Fruit fly (Drosophila melanogaster) whole organism, embryonic: Measurements from ENCODE around the gene Lrch.

Experiments
- Ada2b ChIP-seq: fragments of 200-800 bp; sonication (Bioruptor generic); IDR thresholded peaks from 2 replicates; pipeline ENCODE4 v1.3.6; 2022; ENCODE audit warnings: missing biosample characterization, missing genetic modification characterization
- Atf6 ChIP-seq: fragments of 200-800 bp; sonication (Bioruptor generic); IDR thresholded peaks from 2 replicates; pipeline ENCODE4 v1.3.6; 2022; ENCODE audit warnings: missing biosample characterization, missing genetic modification characterization
- BEAF-32 ChIP-seq: fragments of 200-800 bp; sonication (Bioruptor generic); optimal IDR thresholded peaks from 3 replicates; lab custom pipeline; 2017; ENCODE audit warnings: missing biosample characterization, missing genetic modification characterization, mild to moderate bottlenecking, moderate library complexity, missing genetic modification reagents
- Bdp1 ChIP-seq: fragments of 200-800 bp; sonication (Bioruptor generic); optimal IDR thresholded peaks from 3 replicates; lab custom pipeline; 2016; ENCODE audit warnings: missing biosample characterization, missing genetic modification characterization
- CG10267 ChIP-seq: fragments of 200-800 bp; sonication (Bioruptor generic); optimal IDR thresholded peaks from 2 replicates; lab custom pipeline; 2018; ENCODE audit warnings: missing biosample characterization, mild to moderate bottlenecking, missing genetic modification characterization, moderate library complexity
- CG10366 ChIP-seq: fragments of 200-800 bp; sonication (Bioruptor generic); IDR thresholded peaks from 2 replicates; pipeline ENCODE4 v1.3.6; 2022; ENCODE audit warnings: missing biosample characterization, missing genetic modification characterization
- CG10959 ChIP-seq: fragments of 200-800 bp; sonication (Bioruptor generic); IDR thresholded peaks from 2 replicates; pipeline ENCODE4 v1.3.6; 2022; ENCODE audit warnings: missing biosample characterization, missing genetic modification characterization
- CG13123 ChIP-seq: fragments of 200-800 bp; sonication (Bioruptor generic); optimal IDR thresholded peaks from 2 replicates; lab custom pipeline; 2016; ENCODE audit warnings: missing biosample characterization, missing genetic modification characterization
- CG17829 ChIP-seq: fragments of 200-800 bp; optimal IDR thresholded peaks from 2 replicates; lab custom pipeline; 2019; ENCODE audit warnings: missing biosample characterization, mild to moderate bottlenecking, missing genetic modification characterization, moderate library complexity
- CG18011 ChIP-seq: fragments of 200-800 bp; sonication (Bioruptor generic); optimal IDR thresholded peaks from 2 replicates; lab custom pipeline; 2017; ENCODE audit warnings: missing biosample characterization, missing genetic modification characterization, mild to moderate bottlenecking, moderate library complexity, missing genotype
- CG18599 ChIP-seq: fragments of 200-800 bp; sonication (Bioruptor generic); optimal IDR thresholded peaks from 3 replicates; lab custom pipeline; 2017; ENCODE audit warnings: missing biosample characterization, missing genetic modification characterization, mild to moderate bottlenecking, moderate library complexity, missing genetic modification reagents
- CG18619 ChIP-seq: fragments of 200-800 bp; sonication (Bioruptor generic); optimal IDR thresholded peaks from 3 replicates; lab custom pipeline; 2017; ENCODE audit warnings: missing biosample characterization, mild to moderate bottlenecking, missing genetic modification characterization
- CG2116 ChIP-seq: fragments of 200-800 bp; sonication (Bioruptor generic); optimal IDR thresholded peaks from 3 replicates; lab custom pipeline; 2018; ENCODE audit warnings: missing biosample characterization, mild to moderate bottlenecking, missing genetic modification characterization
- CG2120 ChIP-seq: fragments of 200-800 bp; sonication (Bioruptor generic); optimal IDR thresholded peaks from 3 replicates; lab custom pipeline; 2016; ENCODE audit warnings: missing biosample characterization, missing genetic modification characterization
- CG2199 ChIP-seq: fragments of 200-800 bp; sonication (Bioruptor generic); IDR thresholded peaks from 3 replicates; pipeline ENCODE4 v1.3.6; 2022; ENCODE audit warnings: missing biosample characterization, missing genetic modification characterization
- CG2678 ChIP-seq: fragments of 200-800 bp; sonication (Bioruptor generic); optimal IDR thresholded peaks from 3 replicates; lab custom pipeline; 2019; ENCODE audit warnings: missing biosample characterization, mild to moderate bottlenecking, missing genetic modification characterization, moderate library complexity
- CG33213 ChIP-seq: fragments of 200-800 bp; sonication (Bioruptor generic); optimal IDR thresholded peaks from 3 replicates; lab custom pipeline; 2016; ENCODE audit warnings: missing biosample characterization, missing genetic modification characterization
- CG34422 ChIP-seq: fragments of 200-800 bp; sonication (Bioruptor generic); IDR thresholded peaks from 3 replicates; pipeline ENCODE4 v1.3.6; 2022; ENCODE audit warnings: missing biosample characterization, missing genetic modification characterization
- CG5180 ChIP-seq: fragments of 200-800 bp; sonication (Bioruptor generic); optimal IDR thresholded peaks from 3 replicates; lab custom pipeline; 2017; ENCODE audit warnings: missing biosample characterization, missing genetic modification characterization, mild to moderate bottlenecking, moderate library complexity, missing genetic modification reagents
- CG6765 ChIP-seq: fragments of 200-800 bp; sonication (Bioruptor generic); optimal IDR thresholded peaks from 3 replicates; lab custom pipeline; 2017; ENCODE audit warnings: missing biosample characterization, mild to moderate bottlenecking, missing genetic modification characterization
- CG6791 ChIP-seq: fragments of 200-800 bp; sonication (Bioruptor generic); IDR thresholded peaks from 3 replicates; pipeline ENCODE4 v1.3.6; 2022; ENCODE audit warnings: missing biosample characterization, missing genetic modification characterization; ENCODE audit not compliant: partially characterized antibody
- CG7556 ChIP-seq: fragments of 200-800 bp; sonication (Bioruptor generic); optimal IDR thresholded peaks from 2 replicates; lab custom pipeline; 2017; ENCODE audit warnings: missing biosample characterization, mild to moderate bottlenecking, missing genetic modification characterization
- CG7839 ChIP-seq: fragments of 200-800 bp; sonication (Bioruptor generic); optimal IDR thresholded peaks from 3 replicates; lab custom pipeline; 2018; ENCODE audit warnings: missing biosample characterization, mild to moderate bottlenecking, missing genetic modification characterization, moderate library complexity
- CG8359 ChIP-seq: fragments of 200-800 bp; sonication (Bioruptor generic); optimal IDR thresholded peaks from 2 replicates; lab custom pipeline; 2017; ENCODE audit warnings: missing biosample characterization, mild to moderate bottlenecking, missing genetic modification characterization, borderline replicate concordance
- CG8388 ChIP-seq: fragments of 200-800 bp; sonication (Bioruptor generic); optimal IDR thresholded peaks from 2 replicates; lab custom pipeline; 2019; ENCODE audit warnings: missing biosample characterization, mild to moderate bottlenecking, missing genetic modification characterization, moderate library complexity
- CG8765 ChIP-seq: fragments of 200-800 bp; sonication (Bioruptor generic); IDR thresholded peaks from 2 replicates; pipeline ENCODE4 v1.3.6; 2022; ENCODE audit warnings: missing biosample characterization, missing genetic modification characterization
- CG9797 ChIP-seq: fragments of 200-800 bp; sonication (Bioruptor generic); optimal IDR thresholded peaks from 3 replicates; lab custom pipeline; 2018; ENCODE audit warnings: missing biosample characterization, mild to moderate bottlenecking, missing genetic modification characterization
- D19B ChIP-seq: fragments of 200-800 bp; sonication (Bioruptor generic); optimal IDR thresholded peaks from 2 replicates; lab custom pipeline; 2017; ENCODE audit warnings: missing biosample characterization, mild to moderate bottlenecking, missing genetic modification characterization
- Elba2 ChIP-seq: fragments of 200-800 bp; sonication (Bioruptor generic); optimal IDR thresholded peaks from 3 replicates; lab custom pipeline; 2016; ENCODE audit warnings: missing biosample characterization, missing genetic modification characterization
- Ets65A ChIP-seq: fragments of 200-800 bp; sonication (Bioruptor generic); peaks from one replicate; lab custom pipeline; 2016; ENCODE audit warnings: missing biosample characterization, missing genetic modification characterization
- Gsc ChIP-seq: fragments of 200-800 bp; sonication (Bioruptor generic); IDR thresholded peaks from 2 replicates; pipeline ENCODE4 v1.3.6; 2022; ENCODE audit warnings: missing biosample characterization, missing genetic modification characterization
- Hmr ChIP-seq: fragments of 200-800 bp; sonication (Bioruptor generic); optimal IDR thresholded peaks from 3 replicates; lab custom pipeline; 2017; ENCODE audit warnings: mild to moderate bottlenecking, missing biosample characterization, missing genetic modification reagents, missing genetic modification characterization
- MESR4 ChIP-seq: fragments of 200-800 bp; sonication (Bioruptor generic); optimal IDR thresholded peaks from 2 replicates; lab custom pipeline; 2018; ENCODE audit warnings: missing biosample characterization, mild to moderate bottlenecking, missing genetic modification characterization, moderate library complexity
- Nf-YC ChIP-seq: fragments of 200-800 bp; optimal IDR thresholded peaks from 3 replicates; lab custom pipeline; 2019; ENCODE audit warnings: missing biosample characterization, mild to moderate bottlenecking, missing genetic modification characterization, moderate library complexity
- PHDP ChIP-seq: fragments of 200-800 bp; sonication (Bioruptor generic); optimal IDR thresholded peaks from 3 replicates; lab custom pipeline; 2018; ENCODE audit warnings: missing biosample characterization, mild to moderate bottlenecking, missing genetic modification characterization, moderate library complexity
- Ravus ChIP-seq: fragments of 200-800 bp; sonication (Bioruptor generic); IDR thresholded peaks from 2 replicates; pipeline ENCODE4 v1.3.6; 2022; ENCODE audit warnings: missing biosample characterization, missing genetic modification characterization
- Rx ChIP-seq: fragments of 200-800 bp; sonication (Bioruptor generic); IDR thresholded peaks from 2 replicates; pipeline ENCODE4 v1.3.6; 2022; ENCODE audit warnings: missing biosample characterization, missing genetic modification characterization
- Sox102F ChIP-seq: fragments of 200-800 bp; sonication (Bioruptor generic); optimal IDR thresholded peaks from 2 replicates; lab custom pipeline; 2018; ENCODE audit warnings: missing biosample characterization, mild to moderate bottlenecking, missing genetic modification characterization, moderate library complexity
- bbx ChIP-seq: fragments of 200-800 bp; sonication (Bioruptor generic); IDR thresholded peaks from 2 replicates; pipeline ENCODE4 v1.3.6; 2022; ENCODE audit warnings: missing biosample characterization, missing genetic modification characterization; ENCODE audit not compliant: partially characterized antibody
- cas ChIP-seq: fragments of 200-800 bp; sonication (Bioruptor generic); IDR thresholded peaks from 2 replicates; pipeline ENCODE4 v1.3.6; 2022; ENCODE audit warnings: missing biosample characterization, missing genetic modification characterization
- caup ChIP-seq: fragments of 200-800 bp; sonication (Bioruptor generic); optimal IDR thresholded peaks from 3 replicates; lab custom pipeline; 2017; ENCODE audit warnings: missing biosample characterization, mild to moderate bottlenecking, missing genetic modification characterization, moderate library complexity; ENCODE audit not compliant: severe bottlenecking
- dysf ChIP-seq: fragments of 200-800 bp; sonication (Bioruptor generic); IDR thresholded peaks from 3 replicates; pipeline ENCODE4 v1.3.6; 2022; ENCODE audit warnings: missing biosample characterization, missing genetic modification characterization
- klu ChIP-seq: fragments of 200-800 bp; sonication (Bioruptor generic); IDR thresholded peaks from 2 replicates; pipeline ENCODE4 v1.3.6; 2022; ENCODE audit warnings: missing biosample characterization, missing genetic modification characterization
- knrl ChIP-seq: fragments of 200-800 bp; sonication (Bioruptor generic); IDR thresholded peaks from 3 replicates; pipeline ENCODE4 v1.3.6; 2022; ENCODE audit warnings: missing biosample characterization, missing genetic modification characterization; ENCODE audit not compliant: partially characterized antibody
- nau ChIP-seq: fragments of 200-800 bp; sonication (Bioruptor generic); optimal IDR thresholded peaks from 3 replicates; lab custom pipeline; 2017; ENCODE audit warnings: missing biosample characterization, mild to moderate bottlenecking, missing genetic modification characterization, missing genetic modification reagents
- row ChIP-seq: fragments of 200-800 bp; sonication (Bioruptor generic); IDR thresholded peaks from 3 replicates; pipeline ENCODE4 v1.3.6; 2022; ENCODE audit warnings: missing biosample characterization, missing genetic modification characterization
- sr ChIP-seq: fragments of 200-800 bp; sonication (Bioruptor generic); IDR thresholded peaks from 3 replicates; pipeline ENCODE4 v1.3.6; 2022; ENCODE audit warnings: missing biosample characterization, missing genetic modification characterization
- unpg ChIP-seq: fragments of 200-800 bp; sonication (Bioruptor generic); optimal IDR thresholded peaks from 3 replicates; lab custom pipeline; 2018; ENCODE audit warnings: missing biosample characterization, mild to moderate bottlenecking, missing genetic modification characterization, moderate library complexity
- vfl ChIP-seq: fragments of 200-800 bp; sonication (Bioruptor generic); optimal IDR thresholded peaks from 2 replicates; lab custom pipeline; 2016; ENCODE audit warnings: missing biosample characterization, missing genetic modification characterization

Gene Lrch

DNA sequence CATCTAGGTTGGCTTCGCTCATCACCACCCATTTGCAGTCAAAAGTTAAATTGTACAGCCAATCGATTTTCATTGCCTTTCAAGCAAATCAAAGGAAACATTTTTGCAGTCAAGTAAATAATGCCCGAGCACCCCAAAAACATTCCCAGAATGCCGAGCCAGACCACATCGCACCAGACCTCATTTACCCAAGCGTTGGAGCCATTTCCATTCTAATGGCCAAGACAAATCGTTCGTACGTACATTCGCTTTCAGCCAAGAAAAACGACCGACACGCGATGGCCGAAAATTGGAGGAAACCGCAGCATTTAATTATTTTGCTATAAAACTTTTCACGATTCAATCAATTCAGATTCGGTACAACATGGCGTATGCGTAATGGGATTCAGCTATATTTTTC is 41.1 kb upstream of the Lrch start (continued):
- TF ChIP-seq CG6765 (GFP tag; lab: Kevin White, UChicago) (no peak), CG2199 (GFP tag; lab: Robert Waterston, UW) (peak; percentile 96), sr (GFP tag; lab: Robert Waterston, UW) (no peak)

DNA sequence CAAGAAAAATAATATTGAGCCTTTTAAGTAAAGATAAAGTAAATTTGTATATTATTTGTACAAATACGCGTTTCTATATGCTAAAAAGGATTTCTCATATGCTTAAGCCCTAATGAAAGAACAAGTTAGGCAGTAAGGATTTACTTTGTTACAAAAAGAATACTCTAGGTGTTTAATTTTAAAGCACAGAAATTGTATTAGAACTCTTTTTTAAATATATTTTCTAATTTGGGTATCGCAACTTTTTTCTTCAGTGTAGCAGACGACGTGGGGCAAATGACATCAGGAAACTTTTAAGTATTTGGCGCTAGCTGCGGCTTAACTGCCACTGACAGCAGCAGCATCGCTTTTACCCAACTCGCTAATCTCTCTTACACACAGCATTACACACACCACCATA is 38.2 kb upstream of the Lrch start:
- TF ChIP-seq Ravus (GFP tag; lab: Robert Waterston, UW) (no peak), Ada2b (GFP tag; lab: Robert Waterston, UW) (peak; percentile 12; the same call in 1 of the 2 replicates), CG7839 (tag; lab: Kevin White, UChicago) (peak; percentile 17), CG8359 (GFP tag; lab: Kevin White, UChicago) (no peak), klu (GFP tag; lab: Robert Waterston, UW) (no peak), CG17829 (tag; lab: Kevin White, UChicago) (no peak), CG2120 (peak; percentile 26), cas (GFP tag; lab: Robert Waterston, UW) (no peak), CG6791 (GFP tag; lab: Robert Waterston, UW) (no peak), D19B (no peak), MESR4 (GFP tag; lab: Kevin White, UChicago) (no peak), CG8765 (GFP tag; lab: Robert Waterston, UW) (no peak), bbx (no peak), Atf6 (GFP tag; lab: Robert Waterston, UW) (no peak), dysf (GFP tag; lab: Robert Waterston, UW) (no peak), CG18011 (GFP tag; lab: Kevin White, UChicago) (no peak), CG18599 (peak; percentile 44), CG9797 (GFP tag; lab: Kevin White, UChicago) (no peak), Hmr (peak; percentile 28), knrl (GFP tag; lab: Robert Waterston, UW) (no peak), BEAF-32 (GFP tag; lab: Kevin White, UChicago) (no peak), CG10366 (GFP tag; lab: Robert Waterston, UW) (no peak), Ets65A (GFP tag; lab: Kevin White, UChicago) (no peak), Nf-YC (tag; lab: Kevin White, UChicago) (no peak), CG2678 (tag; lab: Kevin White, UChicago) (peak; percentile 27), CG18619 (GFP tag; lab: Kevin White, UChicago) (peak; percentile 10), PHDP (tag; lab: Kevin White, UChicago) (peak; percentile 29), CG33213 (GFP tag; lab: Kevin White, UChicago) (no peak), unpg (peak; percentile 1), Sox102F (GFP tag; lab: Kevin White, UChicago) (peak; percentile 30), Gsc (GFP tag; lab: Robert Waterston, UW) (no peak), Rx (GFP tag; lab: Robert Waterston, UW) (no peak), row (no peak), CG5180 (GFP tag; lab: Kevin White, UChicago) (no peak), Elba2 (GFP tag; lab: Kevin White, UChicago) (no peak), CG2116 (no peak), nau (GFP tag; lab: Kevin White, UChicago) (no peak), Bdp1 (GFP tag; lab: Kevin White, UChicago) (no peak), vfl (GFP tag; lab: Kevin White, UChicago) (no peak), CG13123 (GFP tag; lab: Kevin White, UChicago) (no peak), CG10267 (tag; lab: Kevin White, UChicago) (no peak), CG10959 (no peak), CG34422 (no peak), CG7556 (GFP tag; lab: Kevin White, UChicago) (peak; percentile 6), CG8388 (GFP tag; lab: Kevin White, UChicago) (no peak), caup (no peak)
